Fruit fly (Drosophila melanogaster) whole organism, wandering third instar larva: ENCODE measurements around the gene CG14515.

Source experiments
- Abd-B ChIP-seq: fragments of >200 bp; optimal IDR thresholded peaks from 2 replicates; lab custom pipeline; 2017; ENCODE audit warnings: missing biosample characterization, missing genetic modification characterization
- CG32264 ChIP-seq: fragments of 200-800 bp; sonication (Bioruptor generic); optimal IDR thresholded peaks from 2 replicates; lab custom pipeline; 2016; ENCODE audit warnings: missing biosample characterization, missing genetic modification characterization
- CG9705 ChIP-seq: fragments of 200-800 bp; sonication (Bioruptor generic); optimal IDR thresholded peaks from 2 replicates; lab custom pipeline; 2018; ENCODE audit warnings: missing biosample characterization, mild to moderate bottlenecking, missing genetic modification characterization
- Dfd ChIP-seq: fragments of >200 bp; optimal IDR thresholded peaks from 2 replicates; lab custom pipeline; 2017; ENCODE audit warnings: missing biosample characterization, missing genetic modification characterization
- Dif ChIP-seq: fragments of 200-275, 200-300 bp; sonication (Bioruptor generic); optimal IDR thresholded peaks from 2 replicates; lab custom pipeline; 2018; ENCODE audit warnings: missing biosample characterization, missing genetic modification characterization; ENCODE audit not compliant: partially characterized antibody
- GATAd ChIP-seq: sonication (Bioruptor generic); optimal IDR thresholded peaks from 2 replicates; lab custom pipeline; 2016; ENCODE audit warnings: missing biosample characterization, missing genetic modification characterization
- HLH106 ChIP-seq: fragments of 200-800 bp; optimal IDR thresholded peaks from 3 replicates; lab custom pipeline; 2019; ENCODE audit warnings: missing biosample characterization, mild to moderate bottlenecking, missing genetic modification characterization, moderate library complexity
- Hnf4 ChIP-seq: fragments of 200-800 bp; sonication (Bioruptor generic); optimal IDR thresholded peaks from 2 replicates; lab custom pipeline; 2016; ENCODE audit warnings: missing biosample characterization, mild to moderate bottlenecking, missing genetic modification characterization
- Hr78 ChIP-seq: fragments of >200 bp; optimal IDR thresholded peaks from 2 replicates; lab custom pipeline; 2017; ENCODE audit warnings: missing biosample characterization, missing genetic modification characterization
- Hr83 ChIP-seq: fragments of 200-300 bp; sonication (Bioruptor generic); optimal IDR thresholded peaks from 2 replicates; lab custom pipeline; 2016; ENCODE audit warnings: missing biosample characterization, mild to moderate bottlenecking, missing genetic modification characterization, moderate library complexity; ENCODE audit not compliant: poor library complexity, severe bottlenecking
- Myc ChIP-seq: fragments of >200 bp; optimal IDR thresholded peaks from 2 replicates; lab custom pipeline; 2017
- N ChIP-seq: fragments of >200 bp; optimal IDR thresholded peaks from 2 replicates; lab custom pipeline; 2018; ENCODE audit warnings: missing biosample characterization, missing external identifiers, missing genetic modification characterization
- OdsH ChIP-seq: fragments of 200-800 bp; sonication (Bioruptor generic); optimal IDR thresholded peaks from 2 replicates; lab custom pipeline; 2016; ENCODE audit warnings: missing biosample characterization, mild to moderate bottlenecking, missing genetic modification characterization
- Rel ChIP-seq, 2 experiments: fragments of 200-800 bp; sonication (Bioruptor generic) in 1 of 2; optimal IDR thresholded peaks; 2 replicates in 1 of 2; 3 replicates in 1 of 2; lab custom pipeline; 2016 to 2019; ENCODE audit warnings: mild to moderate bottlenecking in 2 of 2, missing biosample characterization in 2 of 2, missing genetic modification characterization in 2 of 2, moderate library complexity in 1 of 2
- Sp1 ChIP-seq: fragments of 200-800 bp; sonication (Bioruptor generic); optimal IDR thresholded peaks from 3 replicates; lab custom pipeline; 2019; ENCODE audit warnings: missing biosample characterization, mild to moderate bottlenecking, missing genetic modification characterization, moderate library complexity
- Vsx2 ChIP-seq: fragments of 200-300, 225-300 bp; sonication (Bioruptor generic); optimal IDR thresholded peaks from 2 replicates; lab custom pipeline; 2018; ENCODE audit warnings: missing biosample characterization, missing genetic modification characterization; ENCODE audit not compliant: partially characterized antibody
- br ChIP-seq: fragments of 200-800 bp; sonication (Bioruptor generic); optimal IDR thresholded peaks from 2 replicates; lab custom pipeline; 2016; ENCODE audit warnings: missing biosample characterization, missing genetic modification characterization
- brk ChIP-seq: fragments of 200-800 bp; sonication (Bioruptor generic); optimal IDR thresholded peaks from 2 replicates; lab custom pipeline; 2016; ENCODE audit warnings: missing biosample characterization, mild to moderate bottlenecking, missing genetic modification characterization
- dl ChIP-seq, 2 experiments: fragments of 175-275, 200-275 bp in 1 of 2; fragments of 200-275 bp in 1 of 2; sonication (Bioruptor generic); optimal IDR thresholded peaks; lab custom pipeline; 2018; ENCODE audit warnings: mild to moderate bottlenecking in 2 of 2, missing biosample characterization in 2 of 2, missing genetic modification characterization in 2 of 2, moderate library complexity in 2 of 2; ENCODE audit not compliant: partially characterized antibody in 2 of 2, insufficient read depth in 1 of 2
- dmrt93B ChIP-seq: fragments of 200-800 bp; sonication (Bioruptor generic); optimal IDR thresholded peaks from 2 replicates; lab custom pipeline; 2018; ENCODE audit warnings: missing biosample characterization, mild to moderate bottlenecking, missing genetic modification characterization
- dsf ChIP-seq: sonication (Bioruptor generic); optimal IDR thresholded peaks from 2 replicates; lab custom pipeline; 2016; ENCODE audit warnings: missing biosample characterization, missing genetic modification characterization, borderline replicate concordance
- foxo ChIP-seq, 2 experiments: fragments of 200-800 bp; sonication (Bioruptor generic); optimal IDR thresholded peaks; 2 replicates in 1 of 2; 3 replicates in 1 of 2; lab custom pipeline; 2016 to 2017; ENCODE audit warnings: missing biosample characterization in 2 of 2, missing genetic modification characterization in 2 of 2
- fru ChIP-seq: fragments of 200-800 bp; sonication (Bioruptor generic); optimal IDR thresholded peaks from 3 replicates; lab custom pipeline; 2016; ENCODE audit warnings: missing biosample characterization, mild to moderate bottlenecking, missing genetic modification characterization
- h ChIP-seq: fragments of 200-800 bp; sonication (Bioruptor generic); optimal IDR thresholded peaks from 3 replicates; lab custom pipeline; 2016; ENCODE audit warnings: missing biosample characterization, mild to moderate bottlenecking, missing genetic modification characterization
- jim ChIP-seq: fragments of 175-275, 200-325 bp; sonication (Bioruptor generic); optimal IDR thresholded peaks from 2 replicates; lab custom pipeline; 2016; ENCODE audit warnings: missing biosample characterization, mild to moderate bottlenecking, missing genetic modification characterization
- lola ChIP-seq: fragments of >200 bp; optimal IDR thresholded peaks from 2 replicates; lab custom pipeline; 2017; ENCODE audit warnings: missing biosample characterization, missing genetic modification characterization
- psq ChIP-seq: fragments of 200-800 bp; sonication (Bioruptor generic); optimal IDR thresholded peaks from 3 replicates; lab custom pipeline; 2017; ENCODE audit warnings: missing biosample characterization, mild to moderate bottlenecking, missing genetic modification characterization, moderate library complexity
- rgr ChIP-seq: fragments of 200-800 bp; sonication (Bioruptor generic); optimal IDR thresholded peaks from 3 replicates; lab custom pipeline; 2016; ENCODE audit warnings: missing biosample characterization, mild to moderate bottlenecking, missing genetic modification characterization
- sage ChIP-seq: fragments of 200-800 bp; sonication (Bioruptor generic); optimal IDR thresholded peaks from 2 replicates; lab custom pipeline; 2016; ENCODE audit warnings: missing biosample characterization, mild to moderate bottlenecking, missing genetic modification characterization
- sv ChIP-seq: fragments of 200-800 bp; sonication (Bioruptor generic); optimal IDR thresholded peaks from 3 replicates; lab custom pipeline; 2016; ENCODE audit warnings: missing biosample characterization, missing genetic modification characterization
- usp ChIP-seq: fragments of >200 bp; optimal IDR thresholded peaks from 2 replicates; lab custom pipeline; 2017; ENCODE audit warnings: missing biosample characterization, missing genetic modification characterization
- woc ChIP-seq: sonication (Bioruptor generic); optimal IDR thresholded peaks from 2 replicates; lab custom pipeline; 2016; ENCODE audit warnings: missing biosample characterization, mild to moderate bottlenecking, missing genetic modification characterization

The CG14515 gene

DNA sequence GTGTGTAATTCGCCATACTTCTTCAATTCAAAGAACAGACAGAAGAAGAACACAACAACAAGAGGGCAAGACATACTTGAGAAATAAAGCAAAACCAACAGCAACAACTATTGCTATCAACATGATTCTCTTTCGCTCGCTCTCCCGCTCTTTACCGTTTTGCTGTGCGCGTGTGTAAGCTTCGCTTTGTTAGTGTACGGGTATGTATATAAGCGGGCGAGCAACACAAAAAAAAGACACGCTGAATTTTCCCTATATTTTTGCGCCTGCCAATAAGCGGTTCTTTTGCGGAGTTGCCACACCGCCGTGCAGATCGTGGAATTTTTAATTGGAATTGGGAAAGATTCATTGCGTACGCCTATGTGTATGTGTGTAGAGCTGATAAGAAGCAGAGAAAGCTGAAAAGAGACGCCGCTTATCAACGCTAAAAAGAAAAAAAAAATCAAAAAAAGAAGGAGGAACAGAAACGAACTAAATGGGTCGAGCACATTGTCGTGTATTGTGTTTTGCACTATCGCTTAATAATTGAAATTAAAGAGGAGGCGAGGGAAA lies 17.7 kb downstream of the CG14515 start:
- peak; percentile 63 for TF ChIP-seq sage (GFP tag; lab: Kevin White, UChicago)
- peak; percentile 21 to 57 for TF ChIP-seq foxo (GFP tag; optimal IDR thresholded peaks at IDR 0.05; lab: Kevin White, UChicago)
- peak; percentile 46 for TF ChIP-seq br (GFP tag; lab: Kevin White, UChicago)
- TF ChIP-seq Rel (GFP tag; optimal IDR thresholded peaks at IDR 0.05; lab: Kevin White, UChicago), result no peak
- peak; percentile 76 for TF ChIP-seq Rel (tag; optimal IDR thresholded peaks at IDR 0.05; lab: Kevin White, UChicago)
- peak; percentile 4 for TF ChIP-seq fru (GFP tag; lab: Kevin White, UChicago)
- peak; percentile 70 for TF ChIP-seq brk (GFP tag; lab: Kevin White, UChicago)
- TF ChIP-seq Dif, result peak; percentile 74
- TF ChIP-seq Hr78 (GFP tag; lab: Kevin White, UChicago), result no peak
- TF ChIP-seq Hr83 (GFP tag; lab: Kevin White, UChicago), result no peak
- no peak for TF ChIP-seq dmrt93B (GFP tag; lab: Kevin White, UChicago)
- peak; percentile 67 to 70 for TF ChIP-seq dl (GFP tag; optimal IDR thresholded peaks at IDR 0.05; lab: Kevin White, UChicago; ENCODE audit: insufficient read depth in 1 of 2, partially characterized antibody in 2 of 2)
- peak; percentile 31 for TF ChIP-seq rgr (GFP tag; lab: Kevin White, UChicago)
- TF ChIP-seq h (GFP tag; lab: Kevin White, UChicago), result peak; percentile 61
- TF ChIP-seq OdsH (GFP tag; lab: Kevin White, UChicago), result peak; percentile 24
- TF ChIP-seq Vsx2 (GFP tag; lab: Kevin White, UChicago), result no peak
- peak; percentile 4 for TF ChIP-seq jim
- peak; percentile 34 for TF ChIP-seq Hnf4
- peak; percentile 59 for TF ChIP-seq psq (GFP tag; lab: Kevin White, UChicago)
- TF ChIP-seq Dfd (GFP tag; lab: Kevin White, UChicago), result no peak
- peak; percentile 37 for TF ChIP-seq Sp1 (GFP tag; lab: Kevin White, UChicago)
- peak; percentile 6 for TF ChIP-seq HLH106 (tag; lab: Kevin White, UChicago)
- TF ChIP-seq, all 38 proteins: peak for 16

DNA sequence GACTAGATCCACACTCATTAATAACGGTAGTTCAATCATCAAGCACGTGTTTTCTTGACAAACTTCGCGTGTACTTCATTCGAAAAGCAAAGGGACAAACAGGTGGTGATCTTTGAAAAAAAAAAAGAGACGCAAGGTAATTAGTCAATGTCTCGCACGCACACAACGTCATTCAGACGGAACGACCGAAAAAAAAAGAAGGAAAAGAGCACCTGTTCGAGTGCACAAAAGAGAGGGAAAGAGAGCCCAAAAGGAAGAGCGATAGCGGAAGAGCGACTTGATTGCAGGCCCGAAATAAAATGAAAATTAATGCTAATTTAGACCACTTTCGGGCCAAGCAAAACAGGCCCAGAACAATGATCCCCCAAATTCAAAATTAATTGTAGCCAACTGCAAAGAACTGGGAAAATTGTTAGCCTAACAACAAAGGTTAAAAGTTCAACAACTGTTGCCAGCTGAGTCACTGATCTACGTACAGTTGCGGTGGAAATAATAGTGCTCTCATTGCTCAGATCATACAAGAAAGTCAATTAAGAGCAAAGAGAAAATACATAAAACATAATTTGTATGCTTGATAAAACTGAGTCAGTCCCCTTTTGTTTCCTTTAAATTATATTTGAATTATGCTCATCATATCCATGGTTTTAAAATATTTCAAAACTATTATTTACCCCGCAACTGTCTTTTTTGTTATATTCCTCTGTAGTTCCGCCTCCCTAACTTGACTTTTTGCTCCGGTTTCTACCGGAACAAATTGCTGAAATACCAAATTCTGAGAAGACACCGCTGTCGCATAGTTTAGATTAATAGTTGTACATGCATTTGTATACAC lies 18.5 kb downstream of the CG14515 start:
- no peak for TF ChIP-seq lola (GFP tag; lab: Kevin White, UChicago)
- TF ChIP-seq Dif, result peak; percentile 57
- TF ChIP-seq HLH106 (tag; lab: Kevin White, UChicago), result no peak
- no peak for TF ChIP-seq dsf (GFP tag; lab: Kevin White, UChicago)
- TF ChIP-seq Abd-B, result no peak
- no peak for TF ChIP-seq usp (GFP tag; lab: Kevin White, UChicago)
- TF ChIP-seq br (GFP tag; lab: Kevin White, UChicago), result no peak
- TF ChIP-seq, all 38 proteins: peak for 1

DNA sequence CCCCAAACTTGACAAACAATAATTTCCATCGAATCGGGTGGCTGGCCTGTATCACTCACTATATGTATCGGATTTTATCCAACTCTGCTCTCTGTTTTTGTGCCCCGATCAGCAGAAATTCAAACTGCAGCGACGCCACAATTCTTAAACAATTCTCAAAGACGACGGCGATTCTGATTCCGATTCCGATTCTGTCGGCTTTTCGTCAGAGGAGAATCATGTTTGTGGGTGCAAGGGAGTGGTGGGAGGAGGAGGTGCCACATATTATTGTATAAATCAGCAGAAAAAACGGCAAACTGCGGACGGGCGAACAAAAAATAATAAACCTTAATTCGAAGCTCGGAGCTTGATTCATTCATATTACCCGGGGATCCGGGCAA lies 19.1 kb downstream of the CG14515 start:
- TF ChIP-seq dsf (GFP tag; lab: Kevin White, UChicago), result no peak
- TF ChIP-seq usp (GFP tag; lab: Kevin White, UChicago), result no peak

- no peak for TF ChIP-seq CG32264 (GFP tag; lab: Kevin White, UChicago)
Measured at dm6 chr3R:29217309-29217708, 20.0 kb downstream of the CG14515 start.

DNA sequence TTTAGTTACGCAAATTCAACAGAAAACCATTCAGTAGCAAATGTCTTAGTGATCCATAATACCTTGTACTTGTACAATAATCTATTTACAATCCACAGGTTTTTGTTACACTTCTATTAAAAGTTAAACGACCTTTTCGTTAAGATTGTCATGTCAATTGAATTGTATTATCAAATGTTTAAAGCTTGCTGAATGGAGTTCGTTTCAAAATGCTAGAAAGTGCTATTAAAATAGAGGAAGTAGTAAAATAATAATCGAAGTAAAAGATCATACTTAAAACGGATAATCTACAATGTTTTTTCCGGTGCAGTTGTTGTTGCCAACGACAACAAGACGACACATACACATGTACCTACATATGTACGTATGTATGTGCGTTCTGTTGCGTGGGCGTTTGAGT lies 20.6 kb downstream of the CG14515 start:
- TF ChIP-seq dsf (GFP tag; lab: Kevin White, UChicago), result no peak

DNA sequence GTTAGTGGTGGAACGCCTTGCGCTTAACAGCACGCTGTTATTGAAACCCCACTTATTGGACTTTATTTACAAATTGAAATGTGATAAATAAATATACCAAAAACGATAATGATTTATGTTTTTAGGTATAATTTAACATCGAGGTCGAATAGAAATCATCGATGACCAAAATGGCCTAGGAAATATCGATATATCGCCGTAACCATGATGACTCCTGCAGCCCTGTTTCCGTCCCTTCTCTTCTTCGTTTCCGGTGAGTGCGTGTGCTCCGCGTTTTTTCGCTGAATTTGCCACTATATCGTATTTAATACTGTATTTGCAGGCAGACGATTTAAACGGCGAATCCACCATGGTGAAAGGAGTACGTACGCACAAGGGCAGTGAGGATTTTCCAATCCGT lies 22.6 kb downstream of the CG14515 start, which contains the start of gene eEF1gamma:
TSS of gene eEF1gamma (plus strand) at position 225 of the 400 bp plus-strand sequence.
- TF ChIP-seq brk (GFP tag; lab: Kevin White, UChicago), result no peak
- TF ChIP-seq OdsH (GFP tag; lab: Kevin White, UChicago), result peak; percentile 90
- peak; percentile 93 for TF ChIP-seq sv (GFP tag; lab: Kevin White, UChicago)
- TF ChIP-seq GATAd (GFP tag; lab: Kevin White, UChicago), result peak; percentile 14
- no peak for TF ChIP-seq woc (GFP tag; lab: Kevin White, UChicago)
- no peak for TF ChIP-seq usp (GFP tag; lab: Kevin White, UChicago)
- peak; percentile 95 for TF ChIP-seq rgr (GFP tag; lab: Kevin White, UChicago)
- TF ChIP-seq CG32264 (GFP tag; lab: Kevin White, UChicago), result peak; percentile 78
- no peak for TF ChIP-seq Hnf4
- TF ChIP-seq br (GFP tag; lab: Kevin White, UChicago), result peak; percentile 94
- TF ChIP-seq Hr83 (GFP tag; lab: Kevin White, UChicago), result peak; percentile 93
- peak; percentile 88 for TF ChIP-seq HLH106 (tag; lab: Kevin White, UChicago)
- TF ChIP-seq psq (GFP tag; lab: Kevin White, UChicago), result peak; percentile 80
- TF ChIP-seq dmrt93B (GFP tag; lab: Kevin White, UChicago), result peak; percentile 96
- peak; percentile 94 for TF ChIP-seq Sp1 (GFP tag; lab: Kevin White, UChicago)
- TF ChIP-seq Vsx2 (GFP tag; lab: Kevin White, UChicago), result no peak
- peak; percentile 50 for TF ChIP-seq Myc (lab: Kevin White, UChicago)
- TF ChIP-seq Rel (GFP tag; optimal IDR thresholded peaks at IDR 0.05; lab: Kevin White, UChicago), result no peak
- TF ChIP-seq Rel (tag; optimal IDR thresholded peaks at IDR 0.05; lab: Kevin White, UChicago), result peak; percentile 71
- no peak for TF ChIP-seq Abd-B
- no peak for TF ChIP-seq jim
- peak; percentile 97 for TF ChIP-seq CG9705 (GFP tag; lab: Kevin White, UChicago)
- TF ChIP-seq Hr78 (GFP tag; lab: Kevin White, UChicago), result no peak
- no peak for TF ChIP-seq lola (GFP tag; lab: Kevin White, UChicago)
- TF ChIP-seq sage (GFP tag; lab: Kevin White, UChicago), result peak; percentile 46
- TF ChIP-seq N (GFP tag; lab: Kevin White, UChicago), result no peak
